Worm (Caenorhabditis elegans) whole organism, L4 larva: ENCODE measurements around the gene str-78.

Experiments used
- F10B5.3 ChIP-seq: sonication (generic microtip); optimal IDR thresholded peaks from 2 replicates; lab custom pipeline; 2016; ENCODE audit warnings: mild to moderate bottlenecking, missing genetic modification characterization, missing compliant biosample characterization
- F26F4.8 ChIP-seq: fragments of 200-800 bp; sonication (Bioruptor generic); conservative IDR thresholded peaks from 2 replicates; pipeline ENCODE4 v1.3.6; 2022; ENCODE audit warnings: missing genetic modification characterization, missing compliant biosample characterization
- F37D6.2 ChIP-seq: sonication (generic microtip); optimal IDR thresholded peaks from 2 replicates; lab custom pipeline; 2016; ENCODE audit warnings: mild to moderate bottlenecking, missing genetic modification characterization, missing compliant biosample characterization
- T26A8.4 ChIP-seq: fragments of 200-800 bp; sonication (Bioruptor generic); IDR thresholded peaks from 2 replicates; pipeline ENCODE4 v1.3.6; 2022; ENCODE audit warnings: missing genetic modification characterization, missing compliant biosample characterization
- Y105C5A.15 ChIP-seq: fragments of 200-800 bp; sonication (Bioruptor generic); IDR thresholded peaks from 2 replicates; pipeline ENCODE4 v1.3.6; 2022; ENCODE audit warnings: missing genetic modification characterization, missing compliant biosample characterization
- Y48G9A.11 ChIP-seq: fragments of 200-800 bp; sonication (Bioruptor generic); IDR thresholded peaks from 2 replicates; pipeline ENCODE4 v1.3.6; 2022; ENCODE audit warnings: missing genetic modification reagents, missing genetic modification characterization, missing compliant biosample characterization
- Y5F2A.4 ChIP-seq: fragments of 200-800 bp; sonication (Bioruptor generic); optimal IDR thresholded peaks from 2 replicates; lab custom pipeline; 2018; ENCODE audit warnings: mild to moderate bottlenecking, missing genetic modification characterization, missing compliant biosample characterization
- aly-2 ChIP-seq: sonication (generic microtip); optimal IDR thresholded peaks from 2 replicates; lab custom pipeline; 2018; ENCODE audit warnings: missing biosample characterization, missing genetic modification characterization
- attf-4 ChIP-seq: sonication (generic microtip); optimal IDR thresholded peaks from 3 replicates; lab custom pipeline; 2017; ENCODE audit warnings: missing biosample characterization, missing genetic modification characterization
- ceh-82 ChIP-seq: sonication (generic microtip); optimal IDR thresholded peaks from 2 replicates; lab custom pipeline; 2017; ENCODE audit warnings: missing biosample characterization, missing genetic modification characterization
- dmd-8 ChIP-seq: fragments of 200-800 bp; sonication (Bioruptor generic); IDR thresholded peaks from 2 replicates; pipeline ENCODE4 v1.3.6; 2022; ENCODE audit warnings: missing genetic modification characterization, missing compliant biosample characterization
- dmd-9 ChIP-seq: fragments of 200-800 bp; sonication (Bioruptor generic); IDR thresholded peaks from 2 replicates; pipeline ENCODE4 v1.3.6; 2022; ENCODE audit warnings: missing genetic modification reagents, missing genetic modification characterization, missing compliant biosample characterization
- duxl-1 ChIP-seq: sonication (generic microtip); optimal IDR thresholded peaks from 2 replicates; lab custom pipeline; 2016; ENCODE audit warnings: mild to moderate bottlenecking, missing genetic modification characterization, moderate library complexity, missing compliant biosample characterization; ENCODE audit not compliant: poor library complexity
- gei-8 ChIP-seq: fragments of 200-800 bp; sonication (Bioruptor generic); optimal IDR thresholded peaks from 2 replicates; lab custom pipeline; 2018; ENCODE audit warnings: mild to moderate bottlenecking, missing genetic modification characterization, missing compliant biosample characterization
- hlh-30 ChIP-seq: sonication (generic microtip); optimal IDR thresholded peaks from 2 replicates; lab custom pipeline; 2017; ENCODE audit warnings: antibody characterized with exemption, mild to moderate bottlenecking, missing genetic modification characterization, missing compliant biosample characterization; ENCODE audit not compliant: insufficient read depth
- lin-29 ChIP-seq: fragments of 200-800 bp; sonication (Bioruptor generic); IDR thresholded peaks from 2 replicates; pipeline ENCODE4 v1.3.6; 2022; ENCODE audit warnings: missing genetic modification reagents, missing genetic modification characterization, missing compliant biosample characterization
- lin-39 ChIP-seq: fragments of 150-350 bp; optimal IDR thresholded peaks from 2 replicates; lab custom pipeline; 2014; ENCODE audit warnings: missing biosample characterization, missing genetic modification reagents, missing genetic modification characterization
- madf-5 ChIP-seq, 2 experiments: fragments of 200-800 bp; sonication (Bioruptor generic); IDR thresholded peaks; 2 replicates each; pipeline ENCODE4 v1.3.6; 2022; ENCODE audit warnings: missing compliant biosample characterization in 2 of 2, missing genetic modification characterization in 2 of 2
- mxl-3 ChIP-seq: fragments of 200-800 bp; sonication (Bioruptor generic); optimal IDR thresholded peaks from 2 replicates; lab custom pipeline; 2018; ENCODE audit warnings: mild to moderate bottlenecking, missing genetic modification characterization, missing compliant biosample characterization
- nhr-11 ChIP-seq: fragments of 150-350 bp; optimal IDR thresholded peaks from 2 replicates; lab custom pipeline; 2014; ENCODE audit warnings: missing biosample characterization, missing genetic modification characterization
- nhr-111 ChIP-seq: fragments of 200-800 bp; sonication (Bioruptor generic); optimal IDR thresholded peaks from 2 replicates; lab custom pipeline; 2018; ENCODE audit warnings: mild to moderate bottlenecking, missing genetic modification characterization, missing compliant biosample characterization
- nhr-237 ChIP-seq: sonication (generic microtip); optimal IDR thresholded peaks from 2 replicates; lab custom pipeline; 2017; ENCODE audit warnings: missing biosample characterization, missing genetic modification characterization
- nhr-41 ChIP-seq: fragments of 200-800 bp; sonication (Bioruptor generic); IDR thresholded peaks from 2 replicates; pipeline ENCODE4 v1.3.6; 2022; ENCODE audit warnings: missing genetic modification reagents, missing genetic modification characterization, missing compliant biosample characterization
- nhr-76 ChIP-seq: fragments of 150-350 bp; optimal IDR thresholded peaks from 2 replicates; lab custom pipeline; 2014; ENCODE audit warnings: missing biosample characterization, missing genetic modification characterization
- php-3 ChIP-seq: fragments of 200-800 bp; sonication (Bioruptor generic); IDR thresholded peaks from 2 replicates; pipeline ENCODE4 v1.3.6; 2022; ENCODE audit warnings: missing genetic modification reagents, missing genetic modification characterization, missing compliant biosample characterization
- set-16 ChIP-seq: fragments of 200-800 bp; sonication (Bioruptor generic); IDR thresholded peaks from 2 replicates; pipeline ENCODE4 v1.3.6; 2022; ENCODE audit warnings: missing genetic modification reagents, missing genetic modification characterization, missing compliant biosample characterization
- snpc-1.2 ChIP-seq: fragments of 200-800 bp; sonication (Bioruptor generic); IDR thresholded peaks from 2 replicates; pipeline ENCODE4 v1.3.6; 2022; ENCODE audit warnings: missing genetic modification reagents, missing genetic modification characterization, missing compliant biosample characterization
- tag-97 ChIP-seq: fragments of 200-800 bp; sonication (Bioruptor generic); IDR thresholded peaks from 2 replicates; pipeline ENCODE4 v1.3.6; 2022; ENCODE audit warnings: missing genetic modification characterization, missing compliant biosample characterization
- tra-1 ChIP-seq: fragments of 200-800 bp; sonication (Bioruptor generic); IDR thresholded peaks from 2 replicates; pipeline ENCODE4 v1.3.6; 2022; ENCODE audit warnings: missing genetic modification reagents, missing genetic modification characterization, missing compliant biosample characterization
- unc-62 ChIP-seq, 3 experiments: fragments of 150-350 bp in 1 of 3; sonication (generic microtip); optimal IDR thresholded peaks in 2 of 3; peaks in 1 of 3; 1 replicate in 1 of 3; 2 replicates in 2 of 3; lab custom pipeline; 2014 to 2017; ENCODE audit warnings: missing biosample characterization in 3 of 3, missing genetic modification characterization in 3 of 3, missing genetic modification reagents in 3 of 3, missing genotype in 1 of 3
- zip-2 ChIP-seq: fragments of 150-350 bp; optimal IDR thresholded peaks from 2 replicates; lab custom pipeline; 2014; ENCODE audit warnings: missing biosample characterization, missing genetic modification characterization
- ztf-11 ChIP-seq: fragments of 150-350 bp; optimal IDR thresholded peaks from 2 replicates; lab custom pipeline; 2014; ENCODE audit warnings: missing biosample characterization, missing genetic modification characterization

str-78 gene

DNA sequence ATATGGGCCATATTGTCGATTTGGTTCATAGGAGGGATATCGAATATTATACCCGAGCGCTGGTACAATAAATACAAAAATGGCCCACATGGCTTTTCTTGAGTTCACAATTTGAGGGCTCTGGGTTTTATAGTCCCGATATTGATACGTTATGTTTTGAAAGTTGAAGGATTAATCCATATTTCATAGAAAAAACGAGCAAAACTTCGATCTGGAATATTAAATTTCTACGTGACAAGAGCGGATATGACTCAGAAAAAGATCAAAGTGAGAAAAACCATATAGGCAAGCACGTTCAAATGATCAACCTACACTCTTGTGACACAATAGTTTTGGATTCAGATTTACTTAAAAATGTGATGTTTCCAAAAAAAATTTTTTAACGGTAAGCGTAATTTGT is 15.3 kb downstream of the str-78 start, which contains the start of gene col-135:
col-135 (minus strand) TSS at position 101 of the 400 bp plus-strand sequence.
- peak in 1 of 2 experiments; percentile 35 for TF ChIP-seq unc-62 (GFP tag; optimal IDR thresholded peaks at IDR 0.05 in 1 of 2; lab: Kevin White, UChicago)
- no peak for TF ChIP-seq unc-62 (tag; optimal IDR thresholded peaks at IDR 0.05; lab: Kevin White, UChicago)
- TF ChIP-seq F10B5.3 = no peak
- TF ChIP-seq ztf-11 = no peak
- TF ChIP-seq zip-2 (tag; lab: Kevin White, UChicago) = no peak
- no peak for TF ChIP-seq aly-2

DNA sequence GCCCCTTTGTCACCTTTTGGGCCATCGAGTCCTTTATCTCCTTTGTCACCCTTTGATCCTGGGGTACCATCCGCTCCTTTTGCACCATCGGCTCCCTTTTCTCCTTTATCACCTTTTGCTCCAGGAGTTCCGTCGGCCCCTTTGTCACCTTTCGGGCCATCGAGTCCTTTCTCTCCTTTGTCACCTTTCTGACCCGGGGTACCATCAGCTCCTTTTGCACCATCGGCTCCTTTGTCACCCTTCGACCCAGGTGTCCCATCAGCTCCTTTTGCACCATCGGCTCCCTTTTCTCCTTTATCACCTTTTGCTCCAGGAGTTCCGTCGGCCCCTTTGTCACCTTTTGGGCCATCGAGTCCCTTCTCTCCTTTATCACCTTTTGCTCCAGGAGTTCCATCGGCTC is 16.8 kb downstream of the str-78 start:
- TF ChIP-seq Y105C5A.15 (GFP tag; lab: Robert Waterston, UW) (0 out of 2 replicates have a peak, but pooled peaks have one; percentile 8), set-16 (peak; percentile 74)

DNA sequence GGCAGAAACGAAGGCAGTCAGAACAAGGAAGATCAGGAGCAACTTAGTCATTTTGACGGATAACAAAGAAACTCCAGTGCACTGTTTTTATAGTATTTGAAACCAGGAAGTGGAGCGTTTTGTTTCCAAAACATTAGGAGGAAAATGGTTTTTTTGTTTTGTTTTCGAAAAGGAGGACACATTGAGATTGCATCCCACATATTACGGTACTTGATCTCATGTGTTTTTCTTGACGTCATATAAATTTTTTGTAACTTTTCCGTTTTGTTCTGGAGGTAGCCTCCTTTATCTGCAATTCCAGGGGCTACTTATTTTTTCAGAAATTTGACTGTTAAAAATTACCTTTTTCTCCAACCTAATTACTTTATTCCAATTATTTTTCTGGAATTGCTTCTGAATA is 19.3 kb downstream of the str-78 start, which contains the start of gene M199.9:
M199.9 (minus strand) TSS at position 101 of the 400 bp plus-strand sequence.
- TF ChIP-seq tra-1 (GFP tag; lab: Robert Waterston, UW) = no peak
- TF ChIP-seq dmd-9 (GFP tag; lab: Robert Waterston, UW) = no peak
- TF ChIP-seq aly-2 = no peak
- TF ChIP-seq nhr-11 (tag; lab: Kevin White, UChicago) = no peak
- TF ChIP-seq zip-2 (tag; lab: Kevin White, UChicago) = no peak
- no peak for TF ChIP-seq F37D6.2
- TF ChIP-seq snpc-1.2 (GFP tag; lab: Robert Waterston, UW) = no peak
- TF ChIP-seq attf-4 (tag; lab: Kevin White, UChicago) = no peak
- no peak for TF ChIP-seq php-3
- no peak for TF ChIP-seq nhr-111 (GFP tag; lab: Kevin White, UChicago)
- no peak for TF ChIP-seq nhr-237 (tag; lab: Kevin White, UChicago)
- TF ChIP-seq ceh-82 (tag; lab: Kevin White, UChicago) = no peak
- TF ChIP-seq duxl-1 (tag; lab: Kevin White, UChicago) = no peak
- TF ChIP-seq Y48G9A.11 (GFP tag; lab: Robert Waterston, UW) = no peak
- TF ChIP-seq lin-29 (GFP tag; lab: Robert Waterston, UW) = no peak
- no peak for TF ChIP-seq dmd-8 (GFP tag; lab: Robert Waterston, UW)
- TF ChIP-seq gei-8 (GFP tag; lab: Kevin White, UChicago) = no peak

- TF ChIP-seq duxl-1 (tag; lab: Kevin White, UChicago) = no peak
- TF ChIP-seq unc-62 (GFP tag; optimal IDR thresholded peaks at IDR 0.05 in 1 of 2; lab: Kevin White, UChicago) = peak in 1 of 2 experiments; percentile 46
- no peak for TF ChIP-seq unc-62 (tag; optimal IDR thresholded peaks at IDR 0.05; lab: Kevin White, UChicago)
Observed at ce11 chrIV:15126021-15126420, 21.0 kb downstream of the str-78 start, which contains the start of gene clec-190. Gene clec-190, minus strand, starts transcription at chrIV:15126121.

- TF ChIP-seq nhr-76 (tag; lab: Kevin White, UChicago) (no peak), mxl-3 (GFP tag; lab: Kevin White, UChicago) (no peak), dmd-9 (GFP tag; lab: Robert Waterston, UW) (no peak), F26F4.8 (GFP tag; lab: Robert Waterston, UW) (no peak), set-16 (no peak), nhr-41 (GFP tag; lab: Robert Waterston, UW) (no peak), Y5F2A.4 (no peak), madf-5 (GFP tag; IDR thresholded peaks at IDR 0.05; lab: Robert Waterston, UW) (no peak), duxl-1 (tag; lab: Kevin White, UChicago) (no peak), hlh-30 (tag; lab: Kevin White, UChicago) (no peak), tag-97 (GFP tag; lab: Robert Waterston, UW) (no peak), lin-39 (tag; lab: Kevin White, UChicago) (no peak), T26A8.4 (GFP tag; lab: Robert Waterston, UW) (no peak)
Observed at ce11 chrIV:15122882-15123281, 24.1 kb downstream of the str-78 start, which contains the start of gene M199.7. Gene M199.7, plus strand, starts transcription at chrIV:15123182.
